Fruit fly (Drosophila melanogaster) whole organism, embryonic: ENCODE data around the gene rhea.
A peak's percentile ranks its signal among the peaks of the same experiment; 100 is the strongest.

ENCODE experiments used
- Adf1 ChIP-seq: fragments of 200-800 bp; sonication (Bioruptor generic); IDR thresholded peaks from 2 replicates; pipeline ENCODE4 v1.3.6; 2022; ENCODE audit warnings: missing biosample characterization, missing genetic modification characterization
- Aef1 ChIP-seq: fragments of 200-800 bp; sonication (Bioruptor generic); IDR thresholded peaks from 3 replicates; pipeline ENCODE4 v1.3.6; 2022; ENCODE audit warnings: missing biosample characterization, missing genetic modification characterization
- Atf3 ChIP-seq: fragments of 200-800 bp; sonication (Bioruptor generic); optimal IDR thresholded peaks from 3 replicates; lab custom pipeline; 2016; ENCODE audit warnings: missing biosample characterization, missing genetic modification characterization
- CG10267 ChIP-seq: fragments of 200-800 bp; sonication (Bioruptor generic); optimal IDR thresholded peaks from 2 replicates; lab custom pipeline; 2018; ENCODE audit warnings: missing biosample characterization, mild to moderate bottlenecking, missing genetic modification characterization, moderate library complexity
- CG10462 ChIP-seq: fragments of 200-800 bp; sonication (Bioruptor generic); optimal IDR thresholded peaks from 2 replicates; lab custom pipeline; 2016; ENCODE audit warnings: missing biosample characterization, missing genetic modification characterization
- CG11093 ChIP-seq: fragments of 200-800 bp; sonication (Bioruptor generic); IDR thresholded peaks from 3 replicates; pipeline ENCODE4 v1.3.6; 2022; ENCODE audit warnings: missing biosample characterization, missing genetic modification characterization
- CG12659 ChIP-seq: fragments of 200-800 bp; sonication (Bioruptor generic); optimal IDR thresholded peaks from 3 replicates; lab custom pipeline; 2017; ENCODE audit warnings: mild to moderate bottlenecking, missing biosample characterization, missing genetic modification reagents, missing genetic modification characterization
- CG14441 ChIP-seq: fragments of 200-800 bp; sonication (Bioruptor generic); IDR thresholded peaks from 2 replicates; pipeline ENCODE4 v1.3.6; 2022; ENCODE audit warnings: missing biosample characterization, missing genetic modification characterization
- CG1529 ChIP-seq: fragments of 200-800 bp; sonication (Bioruptor generic); optimal IDR thresholded peaks from 3 replicates; lab custom pipeline; 2018; ENCODE audit warnings: missing biosample characterization, missing genetic modification characterization
- CG2120 ChIP-seq: fragments of 200-800 bp; sonication (Bioruptor generic); optimal IDR thresholded peaks from 3 replicates; lab custom pipeline; 2016; ENCODE audit warnings: missing biosample characterization, missing genetic modification characterization
- CG2129 ChIP-seq: fragments of 200-800 bp; sonication (Bioruptor generic); IDR thresholded peaks from 2 replicates; pipeline ENCODE4 v1.3.6; 2022; ENCODE audit warnings: missing biosample characterization, missing genetic modification characterization; ENCODE audit not compliant: partially characterized antibody
- CG2199 ChIP-seq: fragments of 200-800 bp; sonication (Bioruptor generic); IDR thresholded peaks from 3 replicates; pipeline ENCODE4 v1.3.6; 2022; ENCODE audit warnings: missing biosample characterization, missing genetic modification characterization
- CG3065 ChIP-seq: fragments of 200-800 bp; sonication (Bioruptor generic); optimal IDR thresholded peaks from 2 replicates; lab custom pipeline; 2016; ENCODE audit warnings: missing biosample characterization, missing genetic modification characterization
- CG9817 ChIP-seq: fragments of 200-800 bp; sonication (Bioruptor generic); optimal IDR thresholded peaks from 2 replicates; lab custom pipeline; 2018; ENCODE audit warnings: missing biosample characterization, mild to moderate bottlenecking, missing genetic modification characterization, moderate library complexity
- CG9932 ChIP-seq: fragments of 200-800 bp; sonication (Bioruptor generic); IDR thresholded peaks from 2 replicates; pipeline ENCODE4 v1.3.6; 2022; ENCODE audit warnings: missing biosample characterization, missing genetic modification characterization
- Dip2 ChIP-seq: fragments of 200-800 bp; sonication (Bioruptor generic); IDR thresholded peaks from 2 replicates; pipeline ENCODE4 v1.3.6; 2022; ENCODE audit warnings: missing biosample characterization, missing genetic modification characterization
- Dp ChIP-seq: fragments of 200-800 bp; sonication (Bioruptor generic); optimal IDR thresholded peaks from 2 replicates; lab custom pipeline; 2018; ENCODE audit warnings: missing biosample characterization, mild to moderate bottlenecking, missing genetic modification characterization, moderate library complexity
- Fer3 ChIP-seq: fragments of 200-800 bp; sonication (Bioruptor generic); optimal IDR thresholded peaks from 2 replicates; lab custom pipeline; 2018; ENCODE audit warnings: missing biosample characterization, mild to moderate bottlenecking, missing genetic modification characterization, moderate library complexity
- Hr51 ChIP-seq, 2 experiments: fragments of 200-800 bp; sonication (Bioruptor generic); optimal IDR thresholded peaks; 2 replicates in 1 of 2; 3 replicates in 1 of 2; lab custom pipeline; 2016 to 2018; ENCODE audit warnings: missing biosample characterization in 2 of 2, missing genetic modification characterization in 2 of 2, mild to moderate bottlenecking in 1 of 2, moderate library complexity in 1 of 2
- Med ChIP-seq: fragments of 200-800 bp; sonication (Bioruptor generic); peaks from one replicate; lab custom pipeline; 2016; ENCODE audit warnings: missing biosample characterization, missing genetic modification characterization, mild to moderate bottlenecking, inconsistent platforms, moderate library complexity
- NK7.1 ChIP-seq: fragments of 200-800 bp; sonication (Bioruptor generic); optimal IDR thresholded peaks from 3 replicates; lab custom pipeline; 2016; ENCODE audit warnings: missing biosample characterization, missing genetic modification characterization
- Nf-YA ChIP-seq: fragments of 200-800 bp; sonication (Bioruptor generic); IDR thresholded peaks from 2 replicates; pipeline ENCODE4 v1.3.6; 2022; ENCODE audit warnings: missing biosample characterization, missing genetic modification characterization
- Nf-YB ChIP-seq: fragments of 200-800 bp; sonication (Bioruptor generic); optimal IDR thresholded peaks from 3 replicates; lab custom pipeline; 2019; ENCODE audit warnings: missing biosample characterization, mild to moderate bottlenecking, missing genetic modification characterization, moderate library complexity
- NfI ChIP-seq: fragments of 200-800 bp; sonication (Bioruptor generic); optimal IDR thresholded peaks from 3 replicates; lab custom pipeline; 2018; ENCODE audit warnings: missing biosample characterization, mild to moderate bottlenecking, missing genetic modification characterization, moderate library complexity
- Oaz ChIP-seq: fragments of 200-800 bp; sonication (Bioruptor generic); IDR thresholded peaks from 2 replicates; pipeline ENCODE4 v1.3.6; 2022; ENCODE audit warnings: missing biosample characterization, missing genetic modification characterization
- Pdp1 ChIP-seq, 2 experiments: fragments of 200-800 bp; sonication (Bioruptor generic); optimal IDR thresholded peaks; 3 replicates each; lab custom pipeline; 2016; ENCODE audit warnings: missing biosample characterization in 2 of 2, missing genetic modification characterization in 2 of 2, mild to moderate bottlenecking in 1 of 2, moderate library complexity in 1 of 2
- Ptx1 ChIP-seq: fragments of 200-800 bp; sonication (Bioruptor generic); IDR thresholded peaks from 2 replicates; pipeline ENCODE4 v1.3.6; 2022; ENCODE audit warnings: missing biosample characterization, missing genetic modification characterization
- Vsx1 ChIP-seq: fragments of 200-800 bp; sonication (Bioruptor generic); optimal IDR thresholded peaks from 2 replicates; lab custom pipeline; 2017; ENCODE audit warnings: missing biosample characterization, mild to moderate bottlenecking, missing genetic modification characterization, missing genetic modification reagents
- Xrp1 ChIP-seq: fragments of 200-800 bp; sonication (Bioruptor generic); IDR thresholded peaks from 2 replicates; pipeline ENCODE4 v1.3.6; 2022; ENCODE audit warnings: missing biosample characterization, missing genetic modification characterization
- ab ChIP-seq: fragments of 200-800 bp; sonication (Bioruptor generic); optimal IDR thresholded peaks from 2 replicates; lab custom pipeline; 2016; ENCODE audit warnings: missing biosample characterization, missing genetic modification characterization
- bcd ChIP-seq: fragments of 200-800 bp; sonication (Bioruptor generic); optimal IDR thresholded peaks from 2 replicates; lab custom pipeline; 2017; ENCODE audit warnings: missing biosample characterization, mild to moderate bottlenecking, missing genetic modification characterization
- chinmo ChIP-seq: fragments of 200-800 bp; sonication (Bioruptor generic); IDR thresholded peaks from 4 replicates; pipeline ENCODE4 v1.3.6; 2022; ENCODE audit warnings: missing biosample characterization, missing genetic modification characterization; ENCODE audit not compliant: partially characterized antibody
- esg ChIP-seq: fragments of 200-800 bp; sonication (Bioruptor generic); conservative IDR thresholded peaks from 2 replicates; pipeline ENCODE4 v1.3.6; 2022; ENCODE audit warnings: missing biosample characterization, missing genetic modification characterization
- fd3F ChIP-seq: fragments of 200-800 bp; sonication (Bioruptor generic); optimal IDR thresholded peaks from 2 replicates; lab custom pipeline; 2018; ENCODE audit warnings: missing biosample characterization, mild to moderate bottlenecking, missing genetic modification characterization, moderate library complexity
- grn ChIP-seq: fragments of 200-800 bp; sonication (Bioruptor generic); optimal IDR thresholded peaks from 3 replicates; lab custom pipeline; 2017; ENCODE audit warnings: missing biosample characterization, missing genetic modification characterization
- gsb ChIP-seq: fragments of 200-800 bp; sonication (Bioruptor generic); IDR thresholded peaks from 2 replicates; pipeline ENCODE4 v1.3.6; 2022; ENCODE audit warnings: missing biosample characterization, missing genetic modification characterization
- ham ChIP-seq: fragments of 200-800 bp; sonication (Bioruptor generic); IDR thresholded peaks from 2 replicates; pipeline ENCODE4 v1.3.6; 2022; ENCODE audit warnings: missing biosample characterization, missing genetic modification characterization
- kni ChIP-seq: fragments of 200-800 bp; sonication (Bioruptor generic); optimal IDR thresholded peaks from 3 replicates; lab custom pipeline; 2017; ENCODE audit warnings: mild to moderate bottlenecking, missing biosample characterization, missing genetic modification reagents, missing genetic modification characterization
- mirr ChIP-seq: fragments of 200-800 bp; sonication (Bioruptor generic); optimal IDR thresholded peaks from 3 replicates; lab custom pipeline; 2018; ENCODE audit warnings: missing biosample characterization, mild to moderate bottlenecking, missing genetic modification characterization
- org-1 ChIP-seq: fragments of 200-800 bp; sonication (Bioruptor generic); optimal IDR thresholded peaks from 2 replicates; lab custom pipeline; 2017; ENCODE audit warnings: missing biosample characterization, missing genetic modification characterization
- pb ChIP-seq: fragments of 200-800 bp; sonication (Bioruptor generic); optimal IDR thresholded peaks from 3 replicates; lab custom pipeline; 2016; ENCODE audit warnings: missing biosample characterization, missing genetic modification characterization
- psq ChIP-seq: fragments of 200-800 bp; sonication (Bioruptor generic); optimal IDR thresholded peaks from 2 replicates; lab custom pipeline; 2017; ENCODE audit warnings: missing biosample characterization, missing genetic modification characterization
- row ChIP-seq: fragments of 200-800 bp; sonication (Bioruptor generic); IDR thresholded peaks from 3 replicates; pipeline ENCODE4 v1.3.6; 2022; ENCODE audit warnings: missing biosample characterization, missing genetic modification characterization
- sd ChIP-seq: fragments of 200-800 bp; sonication (Bioruptor generic); optimal IDR thresholded peaks from 3 replicates; lab custom pipeline; 2018; ENCODE audit warnings: missing biosample characterization, mild to moderate bottlenecking, missing genetic modification characterization, moderate library complexity
- sim ChIP-seq: fragments of 200-800 bp; sonication (Bioruptor generic); IDR thresholded peaks from 2 replicates; pipeline ENCODE4 v1.3.6; 2022; ENCODE audit warnings: missing biosample characterization, missing genetic modification characterization
- tin ChIP-seq: fragments of 200-800 bp; sonication (Bioruptor generic); optimal IDR thresholded peaks from 3 replicates; lab custom pipeline; 2016; ENCODE audit warnings: missing biosample characterization, missing genetic modification characterization
- vvl ChIP-seq: fragments of 200-800 bp; sonication (Bioruptor generic); IDR thresholded peaks from 2 replicates; pipeline ENCODE4 v1.3.6; 2022; ENCODE audit warnings: missing biosample characterization, missing genetic modification characterization

The rhea gene

dm6 chr3L:8528546-8528945, 16.3 kb upstream of the rhea start (continued):
- TF ChIP-seq NfI = no peak
- peak; percentile 35; the same call in 1 of the 2 replicates for TF ChIP-seq vvl (GFP tag; lab: Robert Waterston, UW)
- TF ChIP-seq ham = no peak
- no peak for TF ChIP-seq Oaz (GFP tag; lab: Robert Waterston, UW)
- no peak for TF ChIP-seq Vsx1
- no peak for TF ChIP-seq CG2120 (GFP tag; lab: Kevin White, UChicago)
- TF ChIP-seq Nf-YA (GFP tag; lab: Robert Waterston, UW) = no peak
- no peak for TF ChIP-seq psq
- TF ChIP-seq CG11093 (GFP tag; lab: Robert Waterston, UW) = no peak
- no peak for TF ChIP-seq CG14441 (GFP tag; lab: Robert Waterston, UW)
- no peak for TF ChIP-seq CG10267
- TF ChIP-seq Dp (GFP tag; lab: Kevin White, UChicago) = no peak
- no peak for TF ChIP-seq Fer3 (tag; lab: Kevin White, UChicago)
- TF ChIP-seq Med (GFP tag; lab: Kevin White, UChicago) = no peak
- TF ChIP-seq tin (GFP tag; lab: Kevin White, UChicago) = no peak
- TF ChIP-seq CG12659 (GFP tag; lab: Kevin White, UChicago) = no peak
- TF ChIP-seq Adf1 (GFP tag; lab: Robert Waterston, UW) = no peak
- no peak for TF ChIP-seq Nf-YB (GFP tag; lab: Kevin White, UChicago)
- TF ChIP-seq NK7.1 (GFP tag; lab: Kevin White, UChicago) = no peak
- TF ChIP-seq Ptx1 (GFP tag; lab: Robert Waterston, UW) = no peak
- TF ChIP-seq CG9817 (tag; lab: Kevin White, UChicago) = no peak
- TF ChIP-seq ab (GFP tag; lab: Kevin White, UChicago) = no peak
- TF ChIP-seq Aef1 (GFP tag; lab: Robert Waterston, UW) = no peak

- TF ChIP-seq Xrp1 (GFP tag; lab: Robert Waterston, UW) (no peak), chinmo (GFP tag; lab: Robert Waterston, UW) (no peak), kni (GFP tag; lab: Kevin White, UChicago) (no peak), Dip2 (GFP tag; lab: Robert Waterston, UW) (no peak), CG2199 (GFP tag; lab: Robert Waterston, UW) (0 out of 3 replicates have a peak, but pooled peaks have one; percentile 52), Atf3 (GFP tag; lab: Kevin White, UChicago) (no peak), row (GFP tag; lab: Robert Waterston, UW) (0 out of 3 replicates have a peak, but pooled peaks have one; percentile 9), CG10267 (no peak), org-1 (GFP tag; lab: Kevin White, UChicago) (no peak), Pdp1 (GFP tag; optimal IDR thresholded peaks at IDR 0.05; lab: Kevin White, UChicago) (peak in 1 of 2 experiments; percentile 79), CG1529 (GFP tag; lab: Kevin White, UChicago) (no peak), esg (GFP tag; lab: Robert Waterston, UW) (no peak), fd3F (no peak), CG9932 (GFP tag; lab: Robert Waterston, UW) (no peak), bcd (GFP tag; lab: Kevin White, UChicago) (no peak), sim (no peak), pb (GFP tag; lab: Kevin White, UChicago) (no peak), CG2129 (GFP tag; lab: Robert Waterston, UW) (no peak), mirr (GFP tag; lab: Kevin White, UChicago) (no peak), grn (GFP tag; lab: Kevin White, UChicago) (peak; percentile 16), gsb (no peak), CG3065 (GFP tag; lab: Kevin White, UChicago) (no peak), Med (GFP tag; lab: Kevin White, UChicago) (no peak), sd (tag; lab: Kevin White, UChicago) (no peak), Hr51 (GFP tag; optimal IDR thresholded peaks at IDR 0.05; lab: Kevin White, UChicago) (no peak), Nf-YA (GFP tag; lab: Robert Waterston, UW) (no peak), CG10462 (GFP tag; lab: Kevin White, UChicago) (no peak)
Observed at dm6 chr3L:8529701-8530100, 15.1 kb upstream of the rhea start.
